Fruit fly (Drosophila melanogaster) whole organism, wandering third instar larva: Measurements from ENCODE around the gene faf.

Experiments
- Abd-B ChIP-seq: fragments of >200 bp; optimal IDR thresholded peaks from 2 replicates; lab custom pipeline; 2017; ENCODE audit warnings: missing biosample characterization, missing genetic modification characterization
- CG32264 ChIP-seq: fragments of 200-800 bp; sonication (Bioruptor generic); optimal IDR thresholded peaks from 2 replicates; lab custom pipeline; 2016; ENCODE audit warnings: missing biosample characterization, missing genetic modification characterization
- CG9705 ChIP-seq: fragments of 200-800 bp; sonication (Bioruptor generic); optimal IDR thresholded peaks from 2 replicates; lab custom pipeline; 2018; ENCODE audit warnings: missing biosample characterization, mild to moderate bottlenecking, missing genetic modification characterization
- Dfd ChIP-seq: fragments of >200 bp; optimal IDR thresholded peaks from 2 replicates; lab custom pipeline; 2017; ENCODE audit warnings: missing biosample characterization, missing genetic modification characterization
- Dif ChIP-seq: fragments of 200-275, 200-300 bp; sonication (Bioruptor generic); optimal IDR thresholded peaks from 2 replicates; lab custom pipeline; 2018; ENCODE audit warnings: missing biosample characterization, missing genetic modification characterization; ENCODE audit not compliant: partially characterized antibody
- GATAd ChIP-seq: sonication (Bioruptor generic); optimal IDR thresholded peaks from 2 replicates; lab custom pipeline; 2016; ENCODE audit warnings: missing biosample characterization, missing genetic modification characterization
- HLH106 ChIP-seq: fragments of 200-800 bp; optimal IDR thresholded peaks from 3 replicates; lab custom pipeline; 2019; ENCODE audit warnings: missing biosample characterization, mild to moderate bottlenecking, missing genetic modification characterization, moderate library complexity
- Hr78 ChIP-seq: fragments of >200 bp; optimal IDR thresholded peaks from 2 replicates; lab custom pipeline; 2017; ENCODE audit warnings: missing biosample characterization, missing genetic modification characterization
- Hr83 ChIP-seq: fragments of 200-300 bp; sonication (Bioruptor generic); optimal IDR thresholded peaks from 2 replicates; lab custom pipeline; 2016; ENCODE audit warnings: missing biosample characterization, mild to moderate bottlenecking, missing genetic modification characterization, moderate library complexity; ENCODE audit not compliant: poor library complexity, severe bottlenecking
- Myc ChIP-seq: fragments of >200 bp; optimal IDR thresholded peaks from 2 replicates; lab custom pipeline; 2017
- N ChIP-seq: fragments of >200 bp; optimal IDR thresholded peaks from 2 replicates; lab custom pipeline; 2018; ENCODE audit warnings: missing biosample characterization, missing external identifiers, missing genetic modification characterization
- OdsH ChIP-seq: fragments of 200-800 bp; sonication (Bioruptor generic); optimal IDR thresholded peaks from 2 replicates; lab custom pipeline; 2016; ENCODE audit warnings: missing biosample characterization, mild to moderate bottlenecking, missing genetic modification characterization
- Rel ChIP-seq, 2 experiments: fragments of 200-800 bp; sonication (Bioruptor generic) in 1 of 2; optimal IDR thresholded peaks; 2 replicates in 1 of 2; 3 replicates in 1 of 2; lab custom pipeline; 2016 to 2019; ENCODE audit warnings: mild to moderate bottlenecking in 2 of 2, missing biosample characterization in 2 of 2, missing genetic modification characterization in 2 of 2, moderate library complexity in 1 of 2
- Sp1 ChIP-seq: fragments of 200-800 bp; sonication (Bioruptor generic); optimal IDR thresholded peaks from 3 replicates; lab custom pipeline; 2019; ENCODE audit warnings: missing biosample characterization, mild to moderate bottlenecking, missing genetic modification characterization, moderate library complexity
- Vsx2 ChIP-seq: fragments of 200-300, 225-300 bp; sonication (Bioruptor generic); optimal IDR thresholded peaks from 2 replicates; lab custom pipeline; 2018; ENCODE audit warnings: missing biosample characterization, missing genetic modification characterization; ENCODE audit not compliant: partially characterized antibody
- dl ChIP-seq, 2 experiments: fragments of 175-275, 200-275 bp in 1 of 2; fragments of 200-275 bp in 1 of 2; sonication (Bioruptor generic); optimal IDR thresholded peaks; lab custom pipeline; 2018; ENCODE audit warnings: mild to moderate bottlenecking in 2 of 2, missing biosample characterization in 2 of 2, missing genetic modification characterization in 2 of 2, moderate library complexity in 2 of 2; ENCODE audit not compliant: partially characterized antibody in 2 of 2, insufficient read depth in 1 of 2
- dsf ChIP-seq: sonication (Bioruptor generic); optimal IDR thresholded peaks from 2 replicates; lab custom pipeline; 2016; ENCODE audit warnings: missing biosample characterization, missing genetic modification characterization, borderline replicate concordance
- ey ChIP-seq: fragments of 200-800 bp; sonication (Bioruptor generic); optimal IDR thresholded peaks from 2 replicates; lab custom pipeline; 2016; ENCODE audit warnings: missing biosample characterization, missing genetic modification characterization
- foxo ChIP-seq, 2 experiments: fragments of 200-800 bp; sonication (Bioruptor generic); optimal IDR thresholded peaks; 2 replicates in 1 of 2; 3 replicates in 1 of 2; lab custom pipeline; 2016 to 2017; ENCODE audit warnings: missing biosample characterization in 2 of 2, missing genetic modification characterization in 2 of 2
- fru ChIP-seq: fragments of 200-800 bp; sonication (Bioruptor generic); optimal IDR thresholded peaks from 3 replicates; lab custom pipeline; 2016; ENCODE audit warnings: missing biosample characterization, mild to moderate bottlenecking, missing genetic modification characterization
- h ChIP-seq: fragments of 200-800 bp; sonication (Bioruptor generic); optimal IDR thresholded peaks from 3 replicates; lab custom pipeline; 2016; ENCODE audit warnings: missing biosample characterization, mild to moderate bottlenecking, missing genetic modification characterization
- jim ChIP-seq: fragments of 175-275, 200-325 bp; sonication (Bioruptor generic); optimal IDR thresholded peaks from 2 replicates; lab custom pipeline; 2016; ENCODE audit warnings: missing biosample characterization, mild to moderate bottlenecking, missing genetic modification characterization
- lola ChIP-seq: fragments of >200 bp; optimal IDR thresholded peaks from 2 replicates; lab custom pipeline; 2017; ENCODE audit warnings: missing biosample characterization, missing genetic modification characterization
- psq ChIP-seq: fragments of 200-800 bp; sonication (Bioruptor generic); optimal IDR thresholded peaks from 3 replicates; lab custom pipeline; 2017; ENCODE audit warnings: missing biosample characterization, mild to moderate bottlenecking, missing genetic modification characterization, moderate library complexity
- rgr ChIP-seq: fragments of 200-800 bp; sonication (Bioruptor generic); optimal IDR thresholded peaks from 3 replicates; lab custom pipeline; 2016; ENCODE audit warnings: missing biosample characterization, mild to moderate bottlenecking, missing genetic modification characterization
- sage ChIP-seq: fragments of 200-800 bp; sonication (Bioruptor generic); optimal IDR thresholded peaks from 2 replicates; lab custom pipeline; 2016; ENCODE audit warnings: missing biosample characterization, mild to moderate bottlenecking, missing genetic modification characterization
- sv ChIP-seq: fragments of 200-800 bp; sonication (Bioruptor generic); optimal IDR thresholded peaks from 3 replicates; lab custom pipeline; 2016; ENCODE audit warnings: missing biosample characterization, missing genetic modification characterization
- tai ChIP-seq: sonication (Bioruptor generic); optimal IDR thresholded peaks from 2 replicates; lab custom pipeline; 2016; ENCODE audit warnings: missing biosample characterization, missing genetic modification characterization
- usp ChIP-seq: fragments of >200 bp; optimal IDR thresholded peaks from 2 replicates; lab custom pipeline; 2017; ENCODE audit warnings: missing biosample characterization, missing genetic modification characterization
- woc ChIP-seq: sonication (Bioruptor generic); optimal IDR thresholded peaks from 2 replicates; lab custom pipeline; 2016; ENCODE audit warnings: missing biosample characterization, mild to moderate bottlenecking, missing genetic modification characterization

The faf gene

dm6 chr3R:31771790-31772576, 4.8 kb upstream of the faf start, which contains the start of the genes betaGlu and sip3 (continued):
- no peak for TF ChIP-seq Vsx2 (GFP tag; lab: Kevin White, UChicago)
- peak; percentile 16 for TF ChIP-seq sv
- peak; percentile 32 for TF ChIP-seq h (GFP tag; lab: Kevin White, UChicago)
- TF ChIP-seq Hr78 (GFP tag; lab: Kevin White, UChicago) = no peak
- TF ChIP-seq Dfd (GFP tag; lab: Kevin White, UChicago) = no peak
- peak; percentile 12 for TF ChIP-seq HLH106 (tag; lab: Kevin White, UChicago)
- no peak for TF ChIP-seq CG9705 (GFP tag; lab: Kevin White, UChicago)
- no peak for TF ChIP-seq OdsH (GFP tag; lab: Kevin White, UChicago)
- no peak for TF ChIP-seq Abd-B (GFP tag; lab: Kevin White, UChicago)
- no peak for TF ChIP-seq lola
- TF ChIP-seq dsf = no peak
- TF ChIP-seq N (GFP tag; lab: Kevin White, UChicago) = no peak
- no peak for TF ChIP-seq tai
- no peak for TF ChIP-seq jim
- TF ChIP-seq Sp1 (GFP tag; lab: Kevin White, UChicago) = peak; percentile 26
- TF ChIP-seq woc (GFP tag; lab: Kevin White, UChicago) = no peak
- TF ChIP-seq usp (GFP tag; lab: Kevin White, UChicago) = no peak

dm6 chr3R:31777482-31778165, 804 bp downstream of the faf start:
- TF ChIP-seq OdsH (GFP tag; lab: Kevin White, UChicago) (peak; percentile 9), h (GFP tag; lab: Kevin White, UChicago) (no peak), Rel (GFP tag; optimal IDR thresholded peaks at IDR 0.05; lab: Kevin White, UChicago) (peak; percentile 20), Rel (tag; optimal IDR thresholded peaks at IDR 0.05; lab: Kevin White, UChicago) (no peak), Dif (GFP tag; lab: Kevin White, UChicago) (peak; percentile 66), psq (GFP tag; lab: Kevin White, UChicago) (peak; percentile 17), usp (GFP tag; lab: Kevin White, UChicago) (no peak)
- TF ChIP-seq, all 38 proteins: peak for 4

- TF ChIP-seq usp (GFP tag; lab: Kevin White, UChicago) (no peak), tai (no peak), ey (GFP tag; lab: Kevin White, UChicago) (no peak), CG32264 (GFP tag; lab: Kevin White, UChicago) (peak; percentile 10), CG9705 (GFP tag; lab: Kevin White, UChicago) (no peak), HLH106 (tag; lab: Kevin White, UChicago) (no peak), foxo (GFP tag; optimal IDR thresholded peaks at IDR 0.05; lab: Kevin White, UChicago) (no peak), rgr (no peak), Vsx2 (GFP tag; lab: Kevin White, UChicago) (no peak), Abd-B (GFP tag; lab: Kevin White, UChicago) (no peak), sv (peak; percentile 36), sage (GFP tag; lab: Kevin White, UChicago) (no peak), psq (GFP tag; lab: Kevin White, UChicago) (peak; percentile 17), Myc (no peak), OdsH (GFP tag; lab: Kevin White, UChicago) (no peak), N (GFP tag; lab: Kevin White, UChicago) (no peak), GATAd (GFP tag; lab: Kevin White, UChicago) (peak; percentile 38), h (GFP tag; lab: Kevin White, UChicago) (no peak), Hr83 (peak; percentile 44), dsf (peak; percentile 23), jim (no peak)
Measured at dm6 chr3R:31793664-31794417, 17.0 kb downstream of the faf start, which contains the start of the genes Mccc1 and Acf. Mccc1 (minus strand) TSS chr3R:31793907. Acf (plus strand) TSS chr3R:31793981.

- no peak for TF ChIP-seq Vsx2 (GFP tag; lab: Kevin White, UChicago)
- TF ChIP-seq CG9705 (GFP tag; lab: Kevin White, UChicago) = no peak
- TF ChIP-seq N (GFP tag; lab: Kevin White, UChicago) = peak; percentile 30
- no peak for TF ChIP-seq Abd-B (GFP tag; lab: Kevin White, UChicago)
- no peak for TF ChIP-seq Dfd (GFP tag; lab: Kevin White, UChicago)
- TF ChIP-seq tai = no peak
- TF ChIP-seq CG32264 (GFP tag; lab: Kevin White, UChicago) = peak; percentile 13
- TF ChIP-seq GATAd (GFP tag; lab: Kevin White, UChicago) = no peak
- no peak for TF ChIP-seq fru (GFP tag; lab: Kevin White, UChicago)
- TF ChIP-seq psq (GFP tag; lab: Kevin White, UChicago) = no peak
- TF ChIP-seq h (GFP tag; lab: Kevin White, UChicago) = no peak
- TF ChIP-seq dl (GFP tag; optimal IDR thresholded peaks at IDR 0.05; lab: Kevin White, UChicago; ENCODE audit: insufficient read depth in 1 of 2, partially characterized antibody in 2 of 2) = peak in 1 of 2 experiments; percentile 14
- no peak for TF ChIP-seq Hr83
Measured at dm6 chr3R:31794457-31794856, 17.6 kb downstream of the faf start.
